Worm (Caenorhabditis elegans) whole organism, mixed stage, embryonic: ENCODE results near the gene Y6E2A.1.

ENCODE experiments used
- ces-1 ChIP-seq: fragments of 150-350 bp; optimal IDR thresholded peaks from 2 replicates; lab custom pipeline; 2014; ENCODE audit warnings: missing biosample characterization, missing genetic modification reagents, missing genetic modification characterization
- elt-3 ChIP-seq: fragments of 150-350 bp; optimal IDR thresholded peaks from 2 replicates; lab custom pipeline; 2014; ENCODE audit warnings: missing biosample characterization, missing genetic modification characterization
- flh-1 ChIP-seq: fragments of 200-800 bp; sonication (Bioruptor generic); optimal IDR thresholded peaks from 2 replicates; lab custom pipeline; 2018; ENCODE audit warnings: mild to moderate bottlenecking, missing genetic modification characterization, moderate library complexity, missing compliant biosample characterization
- lin-13 ChIP-seq: fragments of 150-350 bp; optimal IDR thresholded peaks from 2 replicates; lab custom pipeline; 2014; ENCODE audit warnings: missing biosample characterization, missing genetic modification characterization
- lsy-2 ChIP-seq: fragments of 150-350 bp; optimal IDR thresholded peaks from 2 replicates; lab custom pipeline; 2014; ENCODE audit warnings: missing biosample characterization, missing genetic modification characterization
- mep-1 ChIP-seq: fragments of 150-350 bp; optimal IDR thresholded peaks from 2 replicates; lab custom pipeline; 2017; ENCODE audit warnings: missing biosample characterization, missing genetic modification reagents, missing genetic modification characterization, inconsistent platforms
- nhr-2 ChIP-seq: fragments of 150-350 bp; optimal IDR thresholded peaks from 2 replicates; lab custom pipeline; 2014; ENCODE audit warnings: missing biosample characterization, missing genetic modification characterization
- pha-4 ChIP-seq: fragments of 150-350 bp; optimal IDR thresholded peaks from 2 replicates; lab custom pipeline; 2018; ENCODE audit warnings: missing biosample characterization, missing genetic modification reagents, missing genetic modification characterization
- snpc-4 ChIP-seq: fragments of 150-350 bp; optimal IDR thresholded peaks from 2 replicates; lab custom pipeline; 2014; ENCODE audit warnings: missing biosample characterization, missing genetic modification characterization
- tbx-8 ChIP-seq: fragments of 200-800 bp; sonication (Bioruptor generic); optimal IDR thresholded peaks from 2 replicates; lab custom pipeline; 2018; ENCODE audit warnings: mild to moderate bottlenecking, missing genetic modification characterization, moderate library complexity, missing compliant biosample characterization
- unc-62 ChIP-seq: fragments of 150-350 bp; optimal IDR thresholded peaks from 2 replicates; lab custom pipeline; 2014; ENCODE audit warnings: missing biosample characterization, missing genetic modification reagents, missing genetic modification characterization
- ztf-11 ChIP-seq: fragments of 150-350 bp; optimal IDR thresholded peaks from 2 replicates; lab custom pipeline; 2014; ENCODE audit warnings: missing biosample characterization, missing genetic modification characterization

DNA sequence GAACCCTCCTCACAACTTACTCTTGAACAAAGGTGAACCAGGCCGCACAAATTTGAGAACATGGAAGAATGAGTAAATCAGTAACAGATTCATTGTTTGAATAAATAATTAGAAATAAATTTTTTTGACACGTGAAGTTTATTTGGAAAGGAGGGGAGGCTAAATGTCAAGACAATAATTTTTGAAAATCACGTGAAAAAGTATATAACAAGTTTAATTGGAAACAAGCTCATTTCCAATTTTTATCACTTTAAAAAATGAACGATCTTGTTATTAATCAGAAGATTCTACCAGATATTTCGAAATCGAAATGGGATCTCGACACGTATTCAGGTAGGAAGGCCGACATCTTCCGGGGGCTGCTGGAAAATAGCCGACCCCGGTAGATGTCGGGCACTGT, 16.3 kb upstream of the Y6E2A.1 start, which contains the start of the genes irld-57 and sfxn-1.3:
- TF ChIP-seq ces-1 (GFP tag; lab: Kevin White, UChicago) (no peak), tbx-8 (GFP tag; lab: Kevin White, UChicago) (no peak), ztf-11 (no peak), lin-13 (tag; lab: Kevin White, UChicago) (no peak), flh-1 (GFP tag; lab: Kevin White, UChicago) (no peak), unc-62 (GFP tag; lab: Kevin White, UChicago) (no peak), snpc-4 (tag; lab: Kevin White, UChicago) (no peak), mep-1 (tag; lab: Kevin White, UChicago) (no peak), elt-3 (tag; lab: Kevin White, UChicago) (no peak), nhr-2 (no peak), lsy-2 (tag; lab: Kevin White, UChicago) (no peak), pha-4 (tag; lab: Kevin White, UChicago) (no peak)
